Fruit fly (Drosophila melanogaster) whole organism, wandering third instar larva: ENCODE measurements around the gene CG46335.

Experiments
- CG9705 ChIP-seq: fragments of 200-800 bp; sonication (Bioruptor generic); optimal IDR thresholded peaks from 2 replicates; lab custom pipeline; 2018; ENCODE audit warnings: missing biosample characterization, mild to moderate bottlenecking, missing genetic modification characterization
- Dfd ChIP-seq: fragments of >200 bp; optimal IDR thresholded peaks from 2 replicates; lab custom pipeline; 2017; ENCODE audit warnings: missing biosample characterization, missing genetic modification characterization
- Dif ChIP-seq: fragments of 200-275, 200-300 bp; sonication (Bioruptor generic); optimal IDR thresholded peaks from 2 replicates; lab custom pipeline; 2018; ENCODE audit warnings: missing biosample characterization, missing genetic modification characterization; ENCODE audit not compliant: partially characterized antibody
- GATAd ChIP-seq: sonication (Bioruptor generic); optimal IDR thresholded peaks from 2 replicates; lab custom pipeline; 2016; ENCODE audit warnings: missing biosample characterization, missing genetic modification characterization
- HLH106 ChIP-seq: fragments of 200-800 bp; optimal IDR thresholded peaks from 3 replicates; lab custom pipeline; 2019; ENCODE audit warnings: missing biosample characterization, mild to moderate bottlenecking, missing genetic modification characterization, moderate library complexity
- Hr78 ChIP-seq: fragments of >200 bp; optimal IDR thresholded peaks from 2 replicates; lab custom pipeline; 2017; ENCODE audit warnings: missing biosample characterization, missing genetic modification characterization
- Hr83 ChIP-seq: fragments of 200-300 bp; sonication (Bioruptor generic); optimal IDR thresholded peaks from 2 replicates; lab custom pipeline; 2016; ENCODE audit warnings: missing biosample characterization, mild to moderate bottlenecking, missing genetic modification characterization, moderate library complexity; ENCODE audit not compliant: poor library complexity, severe bottlenecking
- Jra ChIP-seq: sonication (Bioruptor generic); optimal IDR thresholded peaks from 2 replicates; lab custom pipeline; 2016; ENCODE audit warnings: missing biosample characterization, missing genetic modification characterization
- Mio ChIP-seq: sonication (Bioruptor generic); optimal IDR thresholded peaks from 2 replicates; lab custom pipeline; 2016; ENCODE audit warnings: missing biosample characterization, missing genetic modification characterization
- Myc ChIP-seq: fragments of >200 bp; optimal IDR thresholded peaks from 2 replicates; lab custom pipeline; 2017
- OdsH ChIP-seq: fragments of 200-800 bp; sonication (Bioruptor generic); optimal IDR thresholded peaks from 2 replicates; lab custom pipeline; 2016; ENCODE audit warnings: missing biosample characterization, mild to moderate bottlenecking, missing genetic modification characterization
- Rel ChIP-seq, 2 experiments: fragments of 200-800 bp; sonication (Bioruptor generic) in 1 of 2; optimal IDR thresholded peaks; 2 replicates in 1 of 2; 3 replicates in 1 of 2; lab custom pipeline; 2016 to 2019; ENCODE audit warnings: mild to moderate bottlenecking in 2 of 2, missing biosample characterization in 2 of 2, missing genetic modification characterization in 2 of 2, moderate library complexity in 1 of 2
- Sp1 ChIP-seq: fragments of 200-800 bp; sonication (Bioruptor generic); optimal IDR thresholded peaks from 3 replicates; lab custom pipeline; 2019; ENCODE audit warnings: missing biosample characterization, mild to moderate bottlenecking, missing genetic modification characterization, moderate library complexity
- Vsx2 ChIP-seq: fragments of 200-300, 225-300 bp; sonication (Bioruptor generic); optimal IDR thresholded peaks from 2 replicates; lab custom pipeline; 2018; ENCODE audit warnings: missing biosample characterization, missing genetic modification characterization; ENCODE audit not compliant: partially characterized antibody
- br ChIP-seq: fragments of 200-800 bp; sonication (Bioruptor generic); optimal IDR thresholded peaks from 2 replicates; lab custom pipeline; 2016; ENCODE audit warnings: missing biosample characterization, missing genetic modification characterization
- dmrt93B ChIP-seq: fragments of 200-800 bp; sonication (Bioruptor generic); optimal IDR thresholded peaks from 2 replicates; lab custom pipeline; 2018; ENCODE audit warnings: missing biosample characterization, mild to moderate bottlenecking, missing genetic modification characterization
- dsf ChIP-seq: sonication (Bioruptor generic); optimal IDR thresholded peaks from 2 replicates; lab custom pipeline; 2016; ENCODE audit warnings: missing biosample characterization, missing genetic modification characterization, borderline replicate concordance
- ey ChIP-seq: fragments of 200-800 bp; sonication (Bioruptor generic); optimal IDR thresholded peaks from 2 replicates; lab custom pipeline; 2016; ENCODE audit warnings: missing biosample characterization, missing genetic modification characterization
- pan ChIP-seq: fragments of >200 bp; optimal IDR thresholded peaks from 2 replicates; lab custom pipeline; 2017
- psq ChIP-seq: fragments of 200-800 bp; sonication (Bioruptor generic); optimal IDR thresholded peaks from 3 replicates; lab custom pipeline; 2017; ENCODE audit warnings: missing biosample characterization, mild to moderate bottlenecking, missing genetic modification characterization, moderate library complexity
- rgr ChIP-seq: fragments of 200-800 bp; sonication (Bioruptor generic); optimal IDR thresholded peaks from 3 replicates; lab custom pipeline; 2016; ENCODE audit warnings: missing biosample characterization, mild to moderate bottlenecking, missing genetic modification characterization
- sage ChIP-seq: fragments of 200-800 bp; sonication (Bioruptor generic); optimal IDR thresholded peaks from 2 replicates; lab custom pipeline; 2016; ENCODE audit warnings: missing biosample characterization, mild to moderate bottlenecking, missing genetic modification characterization
- sv ChIP-seq: fragments of 200-800 bp; sonication (Bioruptor generic); optimal IDR thresholded peaks from 3 replicates; lab custom pipeline; 2016; ENCODE audit warnings: missing biosample characterization, missing genetic modification characterization
- tai ChIP-seq: sonication (Bioruptor generic); optimal IDR thresholded peaks from 2 replicates; lab custom pipeline; 2016; ENCODE audit warnings: missing biosample characterization, missing genetic modification characterization
- usp ChIP-seq: fragments of >200 bp; optimal IDR thresholded peaks from 2 replicates; lab custom pipeline; 2017; ENCODE audit warnings: missing biosample characterization, missing genetic modification characterization
- woc ChIP-seq: sonication (Bioruptor generic); optimal IDR thresholded peaks from 2 replicates; lab custom pipeline; 2016; ENCODE audit warnings: missing biosample characterization, mild to moderate bottlenecking, missing genetic modification characterization

Gene CG46335

dm6 chr3R:27407049-27407448 lies 38.5 kb upstream of the CG46335 start:
- TF ChIP-seq sv (GFP tag; lab: Kevin White, UChicago) (peak; percentile 44), rgr (GFP tag; lab: Kevin White, UChicago) (no peak)

- TF ChIP-seq Vsx2 (GFP tag; lab: Kevin White, UChicago) (no peak), woc (GFP tag; lab: Kevin White, UChicago) (no peak), sage (GFP tag; lab: Kevin White, UChicago) (no peak), dmrt93B (GFP tag; lab: Kevin White, UChicago) (no peak), GATAd (no peak), Myc (lab: Kevin White, UChicago) (no peak), Sp1 (no peak), Rel (GFP tag; optimal IDR thresholded peaks at IDR 0.05; lab: Kevin White, UChicago) (no peak), Rel (tag; optimal IDR thresholded peaks at IDR 0.05; lab: Kevin White, UChicago) (no peak), Jra (GFP tag; lab: Kevin White, UChicago) (no peak), sv (GFP tag; lab: Kevin White, UChicago) (no peak), pan (lab: Kevin White, UChicago) (no peak), dsf (GFP tag; lab: Kevin White, UChicago) (no peak), OdsH (GFP tag; lab: Kevin White, UChicago) (no peak), Mio (no peak), tai (no peak), HLH106 (no peak), Hr83 (no peak), Hr78 (GFP tag; lab: Kevin White, UChicago) (no peak), CG9705 (no peak), psq (GFP tag; lab: Kevin White, UChicago) (no peak)
These were observed 28.2 kb downstream of the CG46335 start, which contains the start of gene CG42534 for dm6 chr3R:27340322-27340721. Gene CG42534, plus strand, starts transcription at chr3R:27340622.

dm6 chr3R:27330782-27331181 lies 37.7 kb downstream of the CG46335 start, which contains the start of gene CG3330:
Gene CG3330, minus strand, starts transcription at chr3R:27330882.
- TF ChIP-seq Myc (lab: Kevin White, UChicago) (no peak), sv (GFP tag; lab: Kevin White, UChicago) (no peak), ey (GFP tag; lab: Kevin White, UChicago) (no peak), pan (lab: Kevin White, UChicago) (no peak), HLH106 (no peak), dmrt93B (GFP tag; lab: Kevin White, UChicago) (no peak), dsf (GFP tag; lab: Kevin White, UChicago) (no peak), usp (GFP tag; lab: Kevin White, UChicago) (no peak), br (GFP tag; lab: Kevin White, UChicago) (no peak), woc (GFP tag; lab: Kevin White, UChicago) (no peak), Dfd (GFP tag; lab: Kevin White, UChicago) (no peak), Dif (GFP tag; lab: Kevin White, UChicago) (no peak), Vsx2 (GFP tag; lab: Kevin White, UChicago) (no peak)

- TF ChIP-seq Jra (GFP tag; lab: Kevin White, UChicago), result no peak
- TF ChIP-seq, all 38 proteins: peak for 0
These were observed 46.3 kb downstream of the CG46335 start, which contains the start of gene CG3339 for dm6 chr3R:27322225-27322624. Gene CG3339, minus strand, starts transcription at chr3R:27322325.
